Worm (Caenorhabditis elegans): ENCODE measurements around the gene cyn-8.

DNA sequence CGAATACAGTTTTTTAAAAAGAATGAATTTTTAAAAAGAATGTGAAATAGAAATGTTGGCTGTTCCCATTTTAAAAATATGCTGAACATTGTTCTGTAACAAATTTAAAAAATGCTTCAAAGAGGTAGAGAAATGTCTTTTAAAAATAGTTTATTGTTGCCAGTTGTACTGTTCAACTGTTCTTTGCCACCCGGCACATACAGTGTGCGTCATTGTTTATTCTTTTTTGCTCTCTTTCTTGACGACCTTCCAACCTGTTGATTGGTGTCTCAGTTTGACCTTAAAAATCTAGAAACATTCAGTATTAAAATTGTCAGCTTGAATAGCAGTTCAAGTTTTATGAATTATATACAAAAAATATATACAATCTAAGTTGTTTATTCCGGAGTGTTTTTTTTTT is 20.6 kb downstream of the cyn-8 start:
- TF ChIP-seq pha-4 (tag; optimal IDR thresholded peaks at IDR 0.05) = peak; percentile 54
- TF ChIP-seq snpc-4 (tag; optimal IDR thresholded peaks at IDR 0.05) = no peak
- TF ChIP-seq ceh-82 (tag; optimal IDR thresholded peaks at IDR 0.05) = no peak
- TF ChIP-seq zag-1 (tag; optimal IDR thresholded peaks at IDR 0.05) = no peak
- no peak for TF ChIP-seq ZK546.5 (tag; optimal IDR thresholded peaks at IDR 0.05)
- no peak for TF ChIP-seq ama-1 (optimal IDR thresholded peaks at IDR 0.05)
- no peak for TF ChIP-seq fkh-10 (GFP tag; optimal IDR thresholded peaks at IDR 0.05)
- TF ChIP-seq nhr-76 (tag; optimal IDR thresholded peaks at IDR 0.05) = no peak

Measured in whole organism, L3 larva.